Fruit fly (Drosophila melanogaster) whole organism, prepupa: Measurements from ENCODE around the gene CG4017.

ENCODE experiments used
- Blimp-1 ChIP-seq: fragments of 200-800 bp; sonication (Bioruptor generic); optimal IDR thresholded peaks from 3 replicates; lab custom pipeline; 2017; ENCODE audit warnings: missing biosample characterization, missing genetic modification characterization, mild to moderate bottlenecking, moderate library complexity, missing genetic modification reagents
- CG10631 ChIP-seq: fragments of 200-800 bp; sonication (Bioruptor generic); optimal IDR thresholded peaks from 2 replicates; lab custom pipeline; 2016; ENCODE audit warnings: missing biosample characterization, missing genetic modification characterization
- CG10669 ChIP-seq: fragments of 200-800 bp; sonication (Bioruptor generic); optimal IDR thresholded peaks from 3 replicates; lab custom pipeline; 2018; ENCODE audit warnings: missing biosample characterization, mild to moderate bottlenecking, missing genetic modification characterization, moderate library complexity
- CG11294 ChIP-seq: fragments of 200-800 bp; sonication (Bioruptor generic); IDR thresholded peaks from 2 replicates; pipeline ENCODE4 v1.3.6; 2022; ENCODE audit warnings: missing biosample characterization, missing genetic modification characterization
- CG11762 ChIP-seq: fragments of 200-800 bp; sonication (Bioruptor generic); optimal IDR thresholded peaks from 3 replicates; lab custom pipeline; 2016; ENCODE audit warnings: missing biosample characterization, missing genetic modification characterization; ENCODE audit not compliant: insufficient read depth
- CG11902 ChIP-seq: fragments of 200-800 bp; sonication (Bioruptor generic); optimal IDR thresholded peaks from 3 replicates; lab custom pipeline; 2016; ENCODE audit warnings: missing biosample characterization, missing genetic modification characterization
- CG15336 ChIP-seq: fragments of 200-800 bp; sonication (Bioruptor generic); IDR thresholded peaks from 2 replicates; pipeline ENCODE4 v1.3.6; 2022; ENCODE audit warnings: missing biosample characterization, missing genetic modification characterization
- CG1621 ChIP-seq: fragments of 200-800 bp; sonication (Bioruptor generic); optimal IDR thresholded peaks from 3 replicates; lab custom pipeline; 2018; ENCODE audit warnings: missing biosample characterization, mild to moderate bottlenecking, missing genetic modification characterization
- CG16779 ChIP-seq: fragments of 200-800 bp; sonication (Bioruptor generic); optimal IDR thresholded peaks from 3 replicates; lab custom pipeline; 2017; ENCODE audit warnings: missing biosample characterization, mild to moderate bottlenecking, missing genetic modification characterization
- CG3032 ChIP-seq: fragments of 200-800 bp; optimal IDR thresholded peaks from 2 replicates; lab custom pipeline; 2019; ENCODE audit warnings: missing biosample characterization, mild to moderate bottlenecking, missing genetic modification characterization, moderate library complexity
- CG31627 ChIP-seq: fragments of 200-800 bp; sonication (Bioruptor generic); optimal IDR thresholded peaks from 3 replicates; lab custom pipeline; 2016; ENCODE audit warnings: missing biosample characterization, missing genetic modification characterization
- CG32006 ChIP-seq: fragments of 200-800 bp; sonication (Bioruptor generic); optimal IDR thresholded peaks from 3 replicates; lab custom pipeline; 2017; ENCODE audit warnings: missing biosample characterization, mild to moderate bottlenecking, missing genetic modification characterization
- CG3919 ChIP-seq: fragments of 200-800 bp; sonication (Bioruptor generic); optimal IDR thresholded peaks from 3 replicates; lab custom pipeline; 2016; ENCODE audit warnings: missing biosample characterization, missing genetic modification characterization
- CG4318 ChIP-seq: fragments of 200-800 bp; sonication (Bioruptor generic); optimal IDR thresholded peaks from 3 replicates; lab custom pipeline; 2017; ENCODE audit warnings: missing biosample characterization, mild to moderate bottlenecking, missing genetic modification characterization
- CG6792 ChIP-seq: fragments of 200-800 bp; sonication (Bioruptor generic); optimal IDR thresholded peaks from 3 replicates; lab custom pipeline; 2016; ENCODE audit warnings: missing biosample characterization, missing genetic modification characterization
- CG6854 ChIP-seq: fragments of 200-800 bp; sonication (Bioruptor generic); optimal IDR thresholded peaks from 2 replicates; lab custom pipeline; 2017; ENCODE audit warnings: missing biosample characterization, mild to moderate bottlenecking, missing genetic modification characterization
- CG7368 ChIP-seq: fragments of 200-800 bp; sonication (Bioruptor generic); optimal IDR thresholded peaks from 3 replicates; lab custom pipeline; 2016; ENCODE audit warnings: missing biosample characterization, missing genetic modification characterization
- CG8119 ChIP-seq: fragments of 200-800 bp; sonication (Bioruptor generic); IDR thresholded peaks from 3 replicates; pipeline ENCODE4 v1.3.6; 2022; ENCODE audit warnings: missing biosample characterization, missing genetic modification characterization
- CG8632 ChIP-seq: fragments of 200-800 bp; sonication (Bioruptor generic); optimal IDR thresholded peaks from 3 replicates; lab custom pipeline; 2016; ENCODE audit warnings: missing biosample characterization, missing genetic modification characterization
- CG9139 ChIP-seq: fragments of 200-800 bp; sonication (Bioruptor generic); optimal IDR thresholded peaks from 3 replicates; lab custom pipeline; 2017; ENCODE audit warnings: missing biosample characterization, mild to moderate bottlenecking, missing genetic modification characterization
- Eip75B ChIP-seq: fragments of 200-800 bp; sonication (Bioruptor generic); optimal IDR thresholded peaks from 3 replicates; lab custom pipeline; 2016; ENCODE audit warnings: missing biosample characterization, missing genetic modification characterization
- Eip78C ChIP-seq: fragments of 200-800 bp; sonication (Bioruptor generic); peaks from one replicate; lab custom pipeline; 2016; ENCODE audit warnings: missing biosample characterization, missing genetic modification characterization
- Eip93F ChIP-seq: fragments of 200-800 bp; sonication (Bioruptor generic); optimal IDR thresholded peaks from 2 replicates; lab custom pipeline; 2016; ENCODE audit warnings: missing biosample characterization, mild to moderate bottlenecking, missing genetic modification characterization
- Ets96B ChIP-seq: fragments of 200-800 bp; optimal IDR thresholded peaks from 2 replicates; lab custom pipeline; 2019; ENCODE audit warnings: missing biosample characterization, mild to moderate bottlenecking, missing genetic modification characterization, moderate library complexity
- Gug ChIP-seq: fragments of 200-800 bp; sonication (Bioruptor generic); IDR thresholded peaks from 2 replicates; pipeline ENCODE4 v1.3.6; 2022; ENCODE audit warnings: missing biosample characterization, missing genetic modification characterization
- Hr38 ChIP-seq: sonication (Bioruptor generic); optimal IDR thresholded peaks from 2 replicates; lab custom pipeline; 2016; ENCODE audit warnings: missing biosample characterization, missing genetic modification characterization
- Hr39 ChIP-seq: fragments of 200-800 bp; sonication (Bioruptor generic); optimal IDR thresholded peaks from 2 replicates; lab custom pipeline; 2016; ENCODE audit warnings: missing biosample characterization, missing genetic modification characterization
- Hr4 ChIP-seq: fragments of 200-800 bp; sonication (Bioruptor generic); optimal IDR thresholded peaks from 3 replicates; lab custom pipeline; 2016; ENCODE audit warnings: missing biosample characterization, missing genetic modification characterization
- Lpt ChIP-seq: fragments of 200-800 bp; sonication (Bioruptor generic); optimal IDR thresholded peaks from 3 replicates; lab custom pipeline; 2016; ENCODE audit warnings: missing biosample characterization, missing genetic modification characterization
- Met ChIP-seq: fragments of 200-800 bp; sonication (Bioruptor generic); optimal IDR thresholded peaks from 3 replicates; lab custom pipeline; 2016; ENCODE audit warnings: missing biosample characterization, missing genetic modification characterization
- OdsH ChIP-seq: fragments of 200-800 bp; sonication (Bioruptor generic); optimal IDR thresholded peaks from 3 replicates; lab custom pipeline; 2016; ENCODE audit warnings: missing biosample characterization, missing genetic modification characterization
- Smox ChIP-seq: fragments of 200-800 bp; sonication (Bioruptor generic); optimal IDR thresholded peaks from 3 replicates; lab custom pipeline; 2016; ENCODE audit warnings: missing biosample characterization, missing genetic modification characterization
- Sox102F ChIP-seq: fragments of 200-800 bp; sonication (Bioruptor generic); optimal IDR thresholded peaks from 2 replicates; lab custom pipeline; 2016; ENCODE audit warnings: missing biosample characterization, mild to moderate bottlenecking, missing genetic modification characterization
- Sox14 ChIP-seq: fragments of 200-800 bp; sonication (Bioruptor generic); optimal IDR thresholded peaks from 3 replicates; lab custom pipeline; 2016; ENCODE audit warnings: missing biosample characterization, missing genetic modification characterization
- achi ChIP-seq: fragments of 200-800 bp; sonication (Bioruptor generic); optimal IDR thresholded peaks from 3 replicates; lab custom pipeline; 2016; ENCODE audit warnings: missing biosample characterization, missing genetic modification characterization
- acj6 ChIP-seq: fragments of 200-800 bp; sonication (Bioruptor generic); optimal IDR thresholded peaks from 3 replicates; lab custom pipeline; 2016; ENCODE audit warnings: missing biosample characterization, missing genetic modification characterization
- cyc ChIP-seq: fragments of 200-800 bp; sonication (Bioruptor generic); optimal IDR thresholded peaks from 3 replicates; lab custom pipeline; 2016; ENCODE audit warnings: missing biosample characterization, missing genetic modification characterization
- dsx ChIP-seq: fragments of 200-800 bp; optimal IDR thresholded peaks from 3 replicates; lab custom pipeline; 2019; ENCODE audit warnings: missing biosample characterization, mild to moderate bottlenecking, missing genetic modification characterization, moderate library complexity; ENCODE audit not compliant: poor library complexity, severe bottlenecking
- eg ChIP-seq: fragments of 200-800 bp; sonication (Bioruptor generic); IDR thresholded peaks from 3 replicates; pipeline ENCODE4 v1.3.6; 2022; ENCODE audit warnings: missing biosample characterization, missing genetic modification characterization
- esn ChIP-seq: fragments of 200-800 bp; sonication (Bioruptor generic); optimal IDR thresholded peaks from 2 replicates; lab custom pipeline; 2016; ENCODE audit warnings: missing biosample characterization, mild to moderate bottlenecking, missing genetic modification characterization, moderate library complexity
- fd59A ChIP-seq: fragments of 200-800 bp; sonication (Bioruptor generic); optimal IDR thresholded peaks from 2 replicates; lab custom pipeline; 2017; ENCODE audit warnings: missing biosample characterization, mild to moderate bottlenecking, missing genetic modification characterization, missing genetic modification reagents
- fd85E ChIP-seq: fragments of 200-800 bp; sonication (Bioruptor generic); optimal IDR thresholded peaks from 3 replicates; lab custom pipeline; 2016; ENCODE audit warnings: missing biosample characterization, missing genetic modification characterization
- lz ChIP-seq: fragments of 200-800 bp; sonication (Bioruptor generic); optimal IDR thresholded peaks from 3 replicates; lab custom pipeline; 2016; ENCODE audit warnings: missing biosample characterization, missing genetic modification characterization
- net ChIP-seq: fragments of 200-800 bp; sonication (Bioruptor generic); optimal IDR thresholded peaks from 3 replicates; lab custom pipeline; 2016; ENCODE audit warnings: missing biosample characterization, missing genetic modification characterization
- pdm3 ChIP-seq: fragments of 200-800 bp; sonication (Bioruptor generic); optimal IDR thresholded peaks from 3 replicates; lab custom pipeline; 2016; ENCODE audit warnings: missing biosample characterization, missing genetic modification characterization
- salr ChIP-seq, 2 experiments: fragments of 200-800 bp; sonication (Bioruptor generic); optimal IDR thresholded peaks; 3 replicates each; lab custom pipeline; 2016 to 2018; ENCODE audit warnings: missing biosample characterization in 2 of 2, missing genetic modification characterization in 2 of 2, mild to moderate bottlenecking in 1 of 2
- ss ChIP-seq, 2 experiments: fragments of 200-800 bp; sonication (Bioruptor generic); optimal IDR thresholded peaks; 2 replicates in 1 of 2; 3 replicates in 1 of 2; lab custom pipeline; 2017 to 2018; ENCODE audit warnings: mild to moderate bottlenecking in 2 of 2, missing biosample characterization in 2 of 2, missing genetic modification characterization in 2 of 2, moderate library complexity in 1 of 2
- svp ChIP-seq: fragments of 200-800 bp; sonication (Bioruptor generic); peaks from one replicate; lab custom pipeline; 2016; ENCODE audit warnings: missing biosample characterization, missing genetic modification characterization
- topi ChIP-seq: fragments of 200-800 bp; sonication (Bioruptor generic); optimal IDR thresholded peaks from 3 replicates; lab custom pipeline; 2016; ENCODE audit warnings: missing biosample characterization, missing genetic modification characterization
- vri ChIP-seq: fragments of 200-800 bp; sonication (Bioruptor generic); optimal IDR thresholded peaks from 3 replicates; lab custom pipeline; 2016; ENCODE audit warnings: missing biosample characterization, mild to moderate bottlenecking, missing genetic modification characterization

CG4017 gene

DNA sequence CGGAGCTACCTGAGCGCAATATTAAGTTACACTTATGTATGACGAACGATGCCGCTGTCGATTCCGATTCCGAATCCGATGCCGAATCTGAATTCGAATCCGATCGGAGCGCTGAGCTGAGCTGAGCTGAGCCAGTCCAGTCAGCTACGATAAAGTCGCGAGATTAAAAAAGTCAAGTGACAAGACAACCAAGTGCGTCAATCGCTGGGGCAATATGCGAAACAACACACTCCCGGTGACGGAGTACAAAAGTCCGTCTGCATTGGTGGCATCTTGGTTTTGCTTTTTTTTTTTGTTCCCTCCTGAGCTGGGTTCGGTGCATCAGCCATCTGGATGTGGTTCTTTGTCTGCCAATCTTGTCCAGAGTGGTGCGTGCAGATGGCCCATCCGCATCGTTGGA lies 12.9 kb downstream of the CG4017 start (continued):
- TF ChIP-seq CG10631 (GFP tag; lab: Kevin White, UChicago): no peak
- TF ChIP-seq CG11762 (GFP tag; lab: Kevin White, UChicago): no peak
- TF ChIP-seq CG3032: no peak
- TF ChIP-seq, all 60 proteins: peak for 5

DNA sequence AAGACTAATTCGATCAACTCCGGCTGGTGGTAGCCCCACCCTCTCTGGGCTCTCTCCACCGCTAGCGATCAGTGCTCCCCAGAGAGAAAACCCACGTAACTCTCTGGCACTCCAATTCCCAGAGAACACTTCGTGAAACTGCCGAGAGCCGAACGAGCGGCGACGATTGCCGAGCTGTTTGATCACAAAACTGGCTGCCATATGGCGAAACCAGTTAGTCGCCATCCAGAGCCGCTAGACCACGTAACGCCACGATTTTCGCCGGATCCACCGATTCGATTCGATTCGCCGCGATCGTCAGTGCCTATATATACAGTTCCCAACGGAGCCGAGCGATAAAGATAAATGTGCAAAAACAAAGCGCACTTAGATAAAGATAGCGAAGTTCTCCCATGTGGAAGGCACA lies 15.3 kb downstream of the CG4017 start, which contains the start of gene IP3K1:
IP3K1 (plus strand) TSS at position 209 of the 406 bp plus-strand sequence.
- TF ChIP-seq cyc: peak; percentile 22
- peak; percentile 82 for TF ChIP-seq net
- TF ChIP-seq Sox14 (GFP tag; lab: Kevin White, UChicago): peak; percentile 60
- peak; percentile 73 for TF ChIP-seq Lpt
- TF ChIP-seq CG8632 (GFP tag; lab: Kevin White, UChicago): peak; percentile 8
- no peak for TF ChIP-seq CG4318 (GFP tag; lab: Kevin White, UChicago)
- TF ChIP-seq Sox102F (GFP tag; lab: Kevin White, UChicago): peak; percentile 75
- TF ChIP-seq CG6792 (GFP tag; lab: Kevin White, UChicago): peak; percentile 35
- no peak for TF ChIP-seq fd85E (GFP tag; lab: Kevin White, UChicago)
- peak; percentile 65; the same call in 1 of the 2 replicates for TF ChIP-seq CG15336 (GFP tag; lab: Robert Waterston, UW)
- TF ChIP-seq CG1621: peak; percentile 64
- TF ChIP-seq CG16779 (tag; lab: Kevin White, UChicago): peak; percentile 76
- no peak for TF ChIP-seq Hr38 (GFP tag; lab: Kevin White, UChicago)
- TF ChIP-seq ss (GFP tag; optimal IDR thresholded peaks at IDR 0.05; lab: Kevin White, UChicago): peak; percentile 74 to 76
- peak; percentile 62 for TF ChIP-seq topi (GFP tag; lab: Kevin White, UChicago)
- TF ChIP-seq achi (GFP tag; lab: Kevin White, UChicago): no peak
- TF ChIP-seq acj6: no peak
- no peak for TF ChIP-seq CG11762 (GFP tag; lab: Kevin White, UChicago)
- TF ChIP-seq salr (GFP tag; optimal IDR thresholded peaks at IDR 0.05; lab: Kevin White, UChicago): no peak
- TF ChIP-seq esn (GFP tag; lab: Kevin White, UChicago): peak; percentile 57
- no peak for TF ChIP-seq CG11294
- TF ChIP-seq eg (GFP tag; lab: Robert Waterston, UW): peak; percentile 81; the same call in 2 of the 3 replicates
- no peak for TF ChIP-seq Smox (GFP tag; lab: Kevin White, UChicago)
- peak; percentile 85 for TF ChIP-seq vri (GFP tag; lab: Kevin White, UChicago)
- TF ChIP-seq CG7368: peak; percentile 39
- TF ChIP-seq dsx (GFP tag; lab: Kevin White, UChicago): peak; percentile 53
- TF ChIP-seq Ets96B: peak; percentile 20
- peak; percentile 72 for TF ChIP-seq Eip78C
- TF ChIP-seq CG8119 (GFP tag; lab: Robert Waterston, UW): peak; percentile 46; the same call in 2 of the 3 replicates
- peak; percentile 81 for TF ChIP-seq svp
- TF ChIP-seq Eip93F: peak; percentile 62
- no peak for TF ChIP-seq CG31627 (GFP tag; lab: Kevin White, UChicago)
- peak; percentile 25 for TF ChIP-seq CG10669 (GFP tag; lab: Kevin White, UChicago)
- TF ChIP-seq Eip75B (GFP tag; lab: Kevin White, UChicago): peak; percentile 50
- TF ChIP-seq Hr4 (GFP tag; lab: Kevin White, UChicago): no peak
- no peak for TF ChIP-seq lz
- TF ChIP-seq Blimp-1: no peak
- TF ChIP-seq Met (GFP tag; lab: Kevin White, UChicago): no peak
- TF ChIP-seq CG6854 (GFP tag; lab: Kevin White, UChicago): peak; percentile 88
- TF ChIP-seq pdm3 (GFP tag; lab: Kevin White, UChicago): no peak
- no peak for TF ChIP-seq CG3032
- no peak for TF ChIP-seq OdsH (GFP tag; lab: Kevin White, UChicago)
- TF ChIP-seq CG9139: peak; percentile 77
- TF ChIP-seq CG10631 (GFP tag; lab: Kevin White, UChicago): no peak
- TF ChIP-seq fd59A (GFP tag; lab: Kevin White, UChicago): peak; percentile 2
- TF ChIP-seq CG32006 (GFP tag; lab: Kevin White, UChicago): peak; percentile 28
- TF ChIP-seq Hr39 (GFP tag; lab: Kevin White, UChicago): no peak
- peak; percentile 54 for TF ChIP-seq CG3919 (GFP tag; lab: Kevin White, UChicago)
- no peak for TF ChIP-seq CG11902 (GFP tag; lab: Kevin White, UChicago)
- TF ChIP-seq Gug: 0 out of 2 replicates have a peak, but pooled peaks have one; percentile 42
